Fruit fly (Drosophila melanogaster): ENCODE results near the gene CG46394.

DNA sequence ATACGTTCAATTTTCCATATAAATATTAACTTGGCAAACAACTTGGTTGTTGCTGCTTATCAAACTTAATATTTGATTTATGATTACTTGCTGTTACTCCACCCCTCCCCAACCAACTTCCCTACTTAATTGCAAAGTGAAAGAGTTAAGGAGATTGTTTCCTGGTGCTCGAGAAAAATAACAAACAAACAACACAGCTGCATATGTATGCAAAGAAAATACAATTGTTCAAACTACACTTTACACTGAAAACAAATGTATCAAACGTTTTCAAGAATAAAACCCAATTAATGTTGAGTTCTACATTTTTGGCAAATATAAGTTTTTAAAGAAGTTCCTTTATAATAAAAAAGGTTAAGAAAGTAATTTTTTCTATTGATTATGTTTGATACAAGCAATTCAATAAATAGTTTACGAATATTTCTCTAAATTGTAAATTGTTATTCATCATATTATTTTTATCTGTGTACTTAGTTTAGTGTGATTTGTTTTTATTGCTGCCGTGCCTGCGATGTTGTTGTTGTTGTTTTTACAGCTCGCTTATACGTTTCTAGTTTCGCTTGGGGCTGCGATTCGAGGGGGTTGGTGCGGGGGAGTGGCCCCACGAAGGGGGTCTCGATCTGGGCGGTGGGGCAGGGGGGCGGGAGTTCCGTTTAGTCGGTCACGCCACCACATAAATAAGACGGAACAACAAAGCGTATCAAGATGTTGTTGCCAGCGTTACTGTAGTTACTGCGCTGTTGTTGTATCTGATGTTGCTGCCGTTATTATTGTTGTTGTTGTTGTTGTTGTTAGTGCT lies 44.3 kb upstream of the CG46394 start:
- TF ChIP-seq Hr96 (GFP tag; optimal IDR thresholded peaks at IDR 0.05) (peak; percentile 0), cnc (optimal IDR thresholded peaks at IDR 0.05) (no peak), Mnt (GFP tag; optimal IDR thresholded peaks at IDR 0.05) (no peak), ovo (GFP tag; optimal IDR thresholded peaks at IDR 0.05) (no peak)

All from whole organism, adult.